Worm (Caenorhabditis elegans) whole organism, mixed stage, embryonic: ENCODE data around the gene F35C8.8.

Source experiments
- ces-1 ChIP-seq: fragments of 150-350 bp; optimal IDR thresholded peaks from 2 replicates; lab custom pipeline; 2014; ENCODE audit warnings: missing biosample characterization, missing genetic modification reagents, missing genetic modification characterization
- nhr-12 ChIP-seq: fragments of 150-350 bp; optimal IDR thresholded peaks from 2 replicates; lab custom pipeline; 2014; ENCODE audit warnings: missing biosample characterization, missing genetic modification characterization
- nhr-28 ChIP-seq: fragments of 150-350 bp; optimal IDR thresholded peaks from 2 replicates; lab custom pipeline; 2014; ENCODE audit warnings: missing biosample characterization, missing genetic modification characterization

DNA sequence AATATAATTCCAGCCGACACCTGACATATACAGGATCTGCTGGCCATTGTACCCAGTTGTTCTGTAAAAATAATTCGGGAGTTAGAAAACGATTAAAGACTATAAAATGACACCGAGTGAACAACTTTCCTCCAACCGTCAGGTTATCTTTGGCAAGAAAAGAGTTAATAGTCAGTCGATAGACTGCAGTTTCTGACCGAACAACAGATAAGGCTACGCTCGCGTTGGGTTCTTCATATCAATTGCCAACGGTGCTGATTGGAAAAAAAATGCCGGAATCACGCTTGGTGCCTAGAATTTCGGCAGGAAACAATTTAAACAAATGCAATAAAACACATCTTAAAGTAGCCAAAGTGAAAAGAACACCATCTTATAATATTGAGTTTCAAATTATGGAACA is 28.1 kb upstream of the F35C8.8 start, which contains the start of gene scav-1:
- TF ChIP-seq ces-1: no peak
- no peak for TF ChIP-seq nhr-12 (tag; lab: Kevin White, UChicago)
- TF ChIP-seq nhr-28 (tag; lab: Kevin White, UChicago): no peak
